Worm (Caenorhabditis elegans) whole organism, young adult: Measurements from ENCODE around the gene R10D12.6.

ENCODE experiments used
- ama-1 ChIP-seq, 3 experiments: fragments of 150-350 bp in 1 of 3; sonication (generic microtip) in 2 of 3; optimal IDR thresholded peaks; 2 replicates each; lab custom pipeline; 2014 to 2018; ENCODE audit warnings: missing biosample characterization in 2 of 3, missing genetic modification characterization in 2 of 3, missing genetic modification reagents in 2 of 3
- fkh-3 ChIP-seq: sonication (generic microtip); optimal IDR thresholded peaks from 2 replicates; lab custom pipeline; 2016; ENCODE audit warnings: mild to moderate bottlenecking, missing genetic modification characterization, missing compliant biosample characterization
- madf-3 ChIP-seq: fragments of 200-800 bp; sonication (Bioruptor generic); IDR thresholded peaks from 2 replicates; pipeline ENCODE4 v1.3.6; 2022; ENCODE audit warnings: missing genetic modification reagents, missing genetic modification characterization, missing compliant biosample characterization
- snpc-3.4 ChIP-seq: sonication (generic microtip); optimal IDR thresholded peaks from 2 replicates; lab custom pipeline; 2017; ENCODE audit warnings: missing genetic modification characterization, mild to moderate bottlenecking, missing compliant biosample characterization, antibody characterized with exemption, moderate library complexity, missing genotype, missing genetic modification reagents
- unc-62 ChIP-seq: fragments of 150-350 bp; optimal IDR thresholded peaks from 2 replicates; lab custom pipeline; 2014; ENCODE audit warnings: missing biosample characterization, missing genetic modification reagents, missing genetic modification characterization

DNA sequence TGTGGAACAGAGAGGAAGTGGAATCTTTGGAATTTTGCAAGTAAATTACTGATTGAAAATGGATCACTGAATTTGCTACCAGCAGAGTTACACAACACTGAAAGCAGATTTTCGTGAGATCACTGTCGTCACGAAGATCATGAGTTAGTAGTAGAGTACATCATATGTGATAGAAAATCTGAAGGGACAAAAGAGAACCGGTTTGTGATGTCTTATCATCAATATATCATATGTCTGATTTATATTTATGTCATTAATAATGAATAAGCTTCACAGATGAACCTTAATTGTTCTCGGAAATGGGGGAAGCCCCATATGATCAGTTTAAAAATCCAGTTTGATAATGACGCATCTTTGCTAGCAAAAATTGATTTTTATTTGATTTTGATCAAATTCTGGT, 13.1 kb upstream of the R10D12.6 start:
- TF ChIP-seq fkh-3 (tag; lab: Kevin White, UChicago) (no peak), snpc-3.4 (tag; lab: Kevin White, UChicago) (no peak), madf-3 (GFP tag; lab: Robert Waterston, UW) (no peak), ama-1 (optimal IDR thresholded peaks at IDR 0.05; lab: Kevin White, UChicago) (no peak), ama-1 (GFP tag; optimal IDR thresholded peaks at IDR 0.05; lab: Kevin White, UChicago) (no peak), unc-62 (GFP tag; lab: Kevin White, UChicago) (no peak)
